Worm (Caenorhabditis elegans) whole organism, young adult: ENCODE results near the gene clp-2.

Source experiments
- C06A6.2 ChIP-seq: fragments of 200-800 bp; sonication (Bioruptor generic); conservative IDR thresholded peaks from 2 replicates; pipeline ENCODE4 v1.3.6; 2022; ENCODE audit warnings: missing genetic modification characterization, missing compliant biosample characterization
- F22D6.2 ChIP-seq: sonication (generic microtip); optimal IDR thresholded peaks from 2 replicates; lab custom pipeline; 2016; ENCODE audit warnings: mild to moderate bottlenecking, missing genetic modification characterization, missing compliant biosample characterization
- T26A5.8 ChIP-seq: sonication (generic microtip); optimal IDR thresholded peaks from 2 replicates; lab custom pipeline; 2016; ENCODE audit warnings: missing genetic modification characterization, missing compliant biosample characterization
- Y53G8AR.9 ChIP-seq: fragments of 200-800 bp; sonication (Bioruptor generic); conservative IDR thresholded peaks from 2 replicates; pipeline ENCODE4 v1.3.6; 2022; ENCODE audit warnings: missing genetic modification reagents, missing genetic modification characterization, missing compliant biosample characterization
- Y56A3A.18 ChIP-seq: fragments of 200-800 bp; sonication (Bioruptor generic); IDR thresholded peaks from 2 replicates; pipeline ENCODE4 v1.3.6; 2022; ENCODE audit warnings: missing genetic modification reagents, missing genetic modification characterization, missing compliant biosample characterization
- aptf-2 ChIP-seq: fragments of 200-800 bp; sonication (Bioruptor generic); conservative IDR thresholded peaks from 2 replicates; pipeline ENCODE4 v1.3.6; 2022; ENCODE audit warnings: missing genetic modification reagents, missing genetic modification characterization, missing compliant biosample characterization
- ceh-27 ChIP-seq: fragments of 200-800 bp; sonication (Bioruptor generic); optimal IDR thresholded peaks from 2 replicates; lab custom pipeline; 2018; ENCODE audit warnings: mild to moderate bottlenecking, missing genetic modification characterization, moderate library complexity, missing compliant biosample characterization
- ceh-58 ChIP-seq: fragments of 200-800 bp; sonication (Bioruptor generic); IDR thresholded peaks from 2 replicates; pipeline ENCODE4 v1.3.6; 2022; ENCODE audit warnings: missing genetic modification characterization, missing compliant biosample characterization
- dpff-1 ChIP-seq: sonication (generic microtip); optimal IDR thresholded peaks from 2 replicates; lab custom pipeline; 2017; ENCODE audit warnings: mild to moderate bottlenecking, missing genetic modification characterization, missing compliant biosample characterization
- ekl-4 ChIP-seq: fragments of 200-800 bp; sonication (Bioruptor generic); IDR thresholded peaks from 2 replicates; pipeline ENCODE4 v1.3.6; 2022; ENCODE audit warnings: missing genetic modification reagents, missing genetic modification characterization, missing compliant biosample characterization
- gei-17 ChIP-seq: fragments of 200-800 bp; sonication (Bioruptor generic); optimal IDR thresholded peaks from 2 replicates; lab custom pipeline; 2018; ENCODE audit warnings: mild to moderate bottlenecking, missing genetic modification characterization, missing compliant biosample characterization
- him-1 ChIP-seq: sonication (generic microtip); optimal IDR thresholded peaks from 2 replicates; lab custom pipeline; 2016; ENCODE audit warnings: missing genotype, missing genetic modification reagents, missing genetic modification characterization, missing compliant biosample characterization
- hmg-1.2 ChIP-seq: fragments of 200-800 bp; sonication (Bioruptor generic); IDR thresholded peaks from 2 replicates; pipeline ENCODE4 v1.3.6; 2022; ENCODE audit warnings: missing genetic modification reagents, missing genetic modification characterization, missing compliant biosample characterization
- lin-40 ChIP-seq: sonication (generic microtip); optimal IDR thresholded peaks from 2 replicates; lab custom pipeline; 2016; ENCODE audit warnings: missing genetic modification characterization, mild to moderate bottlenecking, missing compliant biosample characterization, missing genotype, missing genetic modification reagents
- lin-54 ChIP-seq: fragments of 200-800 bp; sonication (Bioruptor generic); optimal IDR thresholded peaks from 2 replicates; lab custom pipeline; 2018; ENCODE audit warnings: mild to moderate bottlenecking, missing genetic modification characterization, missing compliant biosample characterization
- lir-1 ChIP-seq: fragments of 200-800 bp; sonication (Bioruptor generic); conservative IDR thresholded peaks from 2 replicates; pipeline ENCODE4 v1.3.6; 2022; ENCODE audit warnings: missing genetic modification reagents, missing genetic modification characterization, missing compliant biosample characterization
- mel-28 ChIP-seq: sonication (generic microtip); optimal IDR thresholded peaks from 2 replicates; lab custom pipeline; 2016; ENCODE audit warnings: borderline replicate concordance, mild to moderate bottlenecking, missing genetic modification characterization, missing compliant biosample characterization
- nhr-80 ChIP-seq: sonication (generic microtip); optimal IDR thresholded peaks from 2 replicates; lab custom pipeline; 2016; ENCODE audit warnings: missing genetic modification characterization, missing compliant biosample characterization
- nhr-90 ChIP-seq: sonication (generic microtip); optimal IDR thresholded peaks from 2 replicates; lab custom pipeline; 2016; ENCODE audit warnings: missing genotype, mild to moderate bottlenecking, missing genetic modification characterization, missing compliant biosample characterization
- rcor-1 ChIP-seq: fragments of 200-800 bp; sonication (Bioruptor generic); IDR thresholded peaks from 2 replicates; pipeline ENCODE4 v1.3.6; 2022; ENCODE audit warnings: missing genetic modification reagents, missing genetic modification characterization, missing compliant biosample characterization
- rec-8 ChIP-seq, 2 experiments: sonication (generic microtip); optimal IDR thresholded peaks; 2 replicates each; lab custom pipeline; 2016; ENCODE audit warnings: mild to moderate bottlenecking in 2 of 2, missing genetic modification characterization in 2 of 2, missing genetic modification reagents in 2 of 2, missing genotype in 2 of 2, missing biosample characterization in 1 of 2, missing compliant biosample characterization in 1 of 2, moderate library complexity in 1 of 2
- sea-2 ChIP-seq: fragments of 200-800 bp; sonication (Bioruptor generic); IDR thresholded peaks from 2 replicates; pipeline ENCODE4 v1.3.6; 2022; ENCODE audit warnings: missing genetic modification characterization, missing compliant biosample characterization
- snpc-3.4 ChIP-seq: sonication (generic microtip); optimal IDR thresholded peaks from 2 replicates; lab custom pipeline; 2017; ENCODE audit warnings: missing genetic modification characterization, mild to moderate bottlenecking, missing compliant biosample characterization, antibody characterized with exemption, moderate library complexity, missing genotype, missing genetic modification reagents
- tbx-9 ChIP-seq: sonication (generic microtip); optimal IDR thresholded peaks from 2 replicates; lab custom pipeline; 2016; ENCODE audit warnings: borderline replicate concordance, missing genetic modification characterization, inconsistent platforms, missing compliant biosample characterization
- unc-130 ChIP-seq: sonication (generic microtip); optimal IDR thresholded peaks from 2 replicates; lab custom pipeline; 2016; ENCODE audit warnings: missing genetic modification reagents, missing genetic modification characterization, missing compliant biosample characterization
- zfh-2 ChIP-seq: fragments of 200-800 bp; sonication (Bioruptor generic); conservative IDR thresholded peaks from 2 replicates; pipeline ENCODE4 v1.3.6; 2022; ENCODE audit warnings: missing genetic modification reagents, missing genetic modification characterization, missing compliant biosample characterization
- zim-3 ChIP-seq: sonication (generic microtip); optimal IDR thresholded peaks from 2 replicates; lab custom pipeline; 2017; ENCODE audit warnings: mild to moderate bottlenecking, missing genetic modification characterization, moderate library complexity, missing compliant biosample characterization

Gene clp-2

ce11 chrIII:4688356-4688755 is 15.5 kb downstream of the clp-2 start, which contains the start of gene tag-243:
Gene tag-243, minus strand, starts transcription at chrIII:4688456.
- TF ChIP-seq hmg-1.2 (GFP tag; lab: Robert Waterston, UW) = peak; percentile 64
- TF ChIP-seq gei-17 = no peak
- no peak for TF ChIP-seq snpc-3.4 (tag; lab: Kevin White, UChicago)

DNA sequence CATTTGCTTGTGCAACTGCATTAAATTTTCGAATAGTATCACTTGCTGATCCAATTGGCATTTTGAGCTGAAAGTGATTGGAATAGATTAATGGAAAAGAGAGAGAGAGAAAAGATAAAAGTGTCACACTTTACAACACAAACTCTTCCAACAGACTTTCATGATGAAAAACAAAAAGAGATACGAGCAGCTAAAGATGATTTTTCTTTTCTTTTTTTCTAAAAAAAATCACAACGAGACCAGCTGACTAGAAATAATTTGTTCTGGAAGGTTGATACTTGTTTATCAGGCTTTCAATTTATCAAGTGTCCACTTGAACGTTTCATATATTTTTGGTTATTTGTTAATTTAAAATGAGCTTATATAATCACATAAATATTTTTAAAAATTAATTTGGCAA is 16.7 kb downstream of the clp-2 start:
- TF ChIP-seq F22D6.2 (no peak), aptf-2 (GFP tag; lab: Robert Waterston, UW) (no peak), ceh-58 (GFP tag; lab: Robert Waterston, UW) (no peak), zfh-2 (GFP tag; lab: Robert Waterston, UW) (no peak), rcor-1 (GFP tag; lab: Robert Waterston, UW) (no peak), zim-3 (tag; lab: Kevin White, UChicago) (no peak)
- TF ChIP-seq, all 124 proteins: peak for 0

DNA sequence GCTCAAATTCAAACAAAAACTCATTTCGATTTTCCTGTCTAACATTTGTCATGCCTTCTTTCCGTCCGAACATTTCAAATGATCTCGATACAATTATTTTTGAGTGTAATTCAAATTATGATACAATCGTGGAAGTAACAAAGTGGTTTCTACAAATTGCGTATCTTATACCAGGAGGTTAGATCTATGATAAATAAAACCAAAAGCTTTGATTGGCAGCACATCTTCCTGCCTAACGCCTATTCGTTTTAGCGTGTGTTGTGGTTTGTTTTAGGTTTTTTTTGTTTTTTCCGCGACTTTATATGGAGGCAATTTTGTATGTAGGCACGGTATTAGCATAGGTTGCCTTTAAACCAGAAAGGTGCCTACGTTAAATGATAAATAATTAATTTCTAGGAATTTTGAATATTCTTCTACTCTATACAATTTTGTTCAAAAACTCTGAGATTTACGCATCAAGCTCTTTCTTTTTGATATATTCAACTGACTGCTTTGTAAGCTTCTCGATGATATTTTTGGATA is 23.8 kb downstream of the clp-2 start, which contains the start of gene srg-11:
Gene srg-11 (plus strand): TSS at position 51 of the 522 bp plus-strand sequence.
- TF ChIP-seq sea-2 (GFP tag; lab: Robert Waterston, UW) (no peak), nhr-90 (tag; lab: Kevin White, UChicago) (no peak), lin-54 (no peak), rec-8 (tag; optimal IDR thresholded peaks at IDR 0.05; lab: Kevin White, UChicago) (no peak)

- TF ChIP-seq ceh-27 (GFP tag; lab: Kevin White, UChicago) = no peak
- TF ChIP-seq lir-1 (GFP tag; lab: Robert Waterston, UW) = no peak
- no peak for TF ChIP-seq unc-130 (GFP tag; lab: Kevin White, UChicago)
- TF ChIP-seq rec-8 (tag; optimal IDR thresholded peaks at IDR 0.05; lab: Kevin White, UChicago) = no peak
- no peak for TF ChIP-seq lin-40
- no peak for TF ChIP-seq him-1
- TF ChIP-seq, all 124 proteins: peak for 0
Measured at ce11 chrIII:4677466-4677865, 26.4 kb downstream of the clp-2 start, which contains the start of gene srg-10. Gene srg-10, plus strand, starts transcription at chrIII:4677766.

DNA sequence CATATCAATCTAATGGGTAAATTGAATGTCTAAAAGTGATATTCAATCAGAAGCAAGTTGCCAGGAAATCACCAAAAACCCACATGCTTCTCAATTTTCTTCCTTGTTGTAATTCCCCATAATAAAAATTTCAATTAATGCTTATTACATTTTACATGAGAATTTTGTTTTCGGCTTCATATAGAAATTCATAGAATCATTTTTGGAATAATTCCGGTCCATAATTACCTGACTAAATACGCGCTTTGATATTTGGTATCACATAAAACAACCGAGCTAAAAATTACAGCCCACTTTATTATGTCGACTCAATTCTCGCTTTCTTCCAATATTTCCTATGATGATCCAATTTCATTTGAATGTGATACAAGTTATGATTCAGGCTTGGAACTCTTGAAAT is 31.9 kb downstream of the clp-2 start, which contains the start of gene srg-13:
Gene srg-13 (plus strand): TSS at position 301 of the 400 bp plus-strand sequence.
- TF ChIP-seq T26A5.8 (tag; lab: Kevin White, UChicago) (no peak), dpff-1 (tag; lab: Kevin White, UChicago) (no peak), C06A6.2 (no peak), tbx-9 (tag; lab: Kevin White, UChicago) (no peak)
- TF ChIP-seq, all 124 proteins: peak for 0

DNA sequence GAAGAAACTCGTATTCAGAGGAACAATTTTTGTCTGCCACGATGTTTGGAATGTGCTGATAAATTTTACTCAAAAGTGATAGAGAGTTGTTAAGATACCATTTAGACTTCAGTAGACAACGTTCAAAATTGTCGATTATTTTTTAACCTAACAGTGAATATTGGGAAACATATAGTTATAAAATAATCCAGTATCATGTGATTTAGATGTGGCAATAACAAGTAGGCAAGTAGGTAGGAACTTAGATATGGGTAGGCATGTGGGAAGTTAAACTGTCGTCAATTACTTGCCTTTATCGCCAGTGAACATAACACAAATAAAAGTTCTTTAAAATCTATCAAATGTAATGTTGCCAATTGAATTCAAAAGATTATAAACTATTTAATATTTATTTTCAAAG is 32.3 kb downstream of the clp-2 start, which contains the start of gene T23F11.11:
Gene T23F11.11 (minus strand): TSS at position 101 of the 400 bp plus-strand sequence.
- TF ChIP-seq ekl-4 (GFP tag; lab: Robert Waterston, UW) = no peak
- no peak for TF ChIP-seq gei-17
- no peak for TF ChIP-seq Y56A3A.18 (GFP tag; lab: Robert Waterston, UW)

DNA sequence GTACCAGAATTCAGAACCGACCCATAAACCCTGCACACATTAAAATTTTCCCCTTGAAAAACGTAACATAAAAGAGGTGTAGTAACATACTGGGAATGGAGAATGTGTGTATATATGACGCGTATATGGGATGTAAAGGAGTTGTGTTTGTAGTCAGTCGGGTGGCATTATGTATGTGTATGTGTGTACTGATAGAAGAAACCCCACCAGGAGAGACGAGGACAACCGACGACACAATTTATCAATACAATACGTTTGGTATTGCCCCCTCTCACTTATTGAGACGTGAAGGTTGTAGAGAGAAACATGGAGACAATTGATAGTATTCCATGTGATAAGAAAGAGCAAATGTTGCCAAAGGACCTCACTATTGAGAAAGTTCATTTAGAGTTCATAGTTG is 35.8 kb downstream of the clp-2 start:
- TF ChIP-seq nhr-80 (tag; lab: Kevin White, UChicago) (peak; percentile 23), mel-28 (tag; lab: Kevin White, UChicago) (no peak), Y53G8AR.9 (GFP tag; lab: Robert Waterston, UW) (no peak)
- TF ChIP-seq, all 124 proteins: peak for 1
